Worm (Caenorhabditis elegans) whole organism, midembryonic: ENCODE measurements around the gene lin-66.

Experiments used
- ref-1 ChIP-seq: fragments of 200-800 bp; sonication (Bioruptor generic); conservative IDR thresholded peaks from 2 replicates; pipeline ENCODE4 v1.3.6; 2022; ENCODE audit warnings: missing genetic modification reagents, missing genetic modification characterization, missing compliant biosample characterization
- ztf-29 ChIP-seq: fragments of 200-800 bp; sonication (Bioruptor generic); IDR thresholded peaks from 2 replicates; pipeline ENCODE4 v1.3.6; 2022; ENCODE audit warnings: missing genetic modification reagents, missing genetic modification characterization, missing compliant biosample characterization

- no peak for TF ChIP-seq ref-1 (GFP tag; lab: Robert Waterston, UW)
- TF ChIP-seq ztf-29 (GFP tag; lab: Robert Waterston, UW) = no peak
Observed at ce11 chrIV:13902774-13903173, 14.9 kb downstream of the lin-66 start, which contains the start of gene Y37A1A.3.
